Fruit fly (Drosophila melanogaster) whole organism, wandering third instar larva: ENCODE data around the gene CG32081.

Experiments
- CrebA ChIP-seq: fragments of 200-800 bp; sonication (Bioruptor generic); optimal IDR thresholded peaks from 2 replicates; lab custom pipeline; 2016; ENCODE audit warnings: missing biosample characterization, mild to moderate bottlenecking, missing genetic modification characterization, borderline replicate concordance
- Myc ChIP-seq: fragments of >200 bp; optimal IDR thresholded peaks from 2 replicates; lab custom pipeline; 2017
- OdsH ChIP-seq: fragments of 200-800 bp; sonication (Bioruptor generic); optimal IDR thresholded peaks from 2 replicates; lab custom pipeline; 2016; ENCODE audit warnings: missing biosample characterization, mild to moderate bottlenecking, missing genetic modification characterization
- br ChIP-seq: fragments of 200-800 bp; sonication (Bioruptor generic); optimal IDR thresholded peaks from 2 replicates; lab custom pipeline; 2016; ENCODE audit warnings: missing biosample characterization, missing genetic modification characterization
- dl ChIP-seq, 2 experiments: fragments of 175-275, 200-275 bp in 1 of 2; fragments of 200-275 bp in 1 of 2; sonication (Bioruptor generic); optimal IDR thresholded peaks; lab custom pipeline; 2018; ENCODE audit warnings: mild to moderate bottlenecking in 2 of 2, missing biosample characterization in 2 of 2, missing genetic modification characterization in 2 of 2, moderate library complexity in 2 of 2; ENCODE audit not compliant: partially characterized antibody in 2 of 2, insufficient read depth in 1 of 2
- fru ChIP-seq: fragments of 200-800 bp; sonication (Bioruptor generic); optimal IDR thresholded peaks from 3 replicates; lab custom pipeline; 2016; ENCODE audit warnings: missing biosample characterization, mild to moderate bottlenecking, missing genetic modification characterization
- jim ChIP-seq: fragments of 175-275, 200-325 bp; sonication (Bioruptor generic); optimal IDR thresholded peaks from 2 replicates; lab custom pipeline; 2016; ENCODE audit warnings: missing biosample characterization, mild to moderate bottlenecking, missing genetic modification characterization
- lola ChIP-seq: fragments of >200 bp; optimal IDR thresholded peaks from 2 replicates; lab custom pipeline; 2017; ENCODE audit warnings: missing biosample characterization, missing genetic modification characterization
- psq ChIP-seq: fragments of 200-800 bp; sonication (Bioruptor generic); optimal IDR thresholded peaks from 3 replicates; lab custom pipeline; 2017; ENCODE audit warnings: missing biosample characterization, mild to moderate bottlenecking, missing genetic modification characterization, moderate library complexity
- usp ChIP-seq: fragments of >200 bp; optimal IDR thresholded peaks from 2 replicates; lab custom pipeline; 2017; ENCODE audit warnings: missing biosample characterization, missing genetic modification characterization
- woc ChIP-seq: sonication (Bioruptor generic); optimal IDR thresholded peaks from 2 replicates; lab custom pipeline; 2016; ENCODE audit warnings: missing biosample characterization, mild to moderate bottlenecking, missing genetic modification characterization

- TF ChIP-seq jim (GFP tag; lab: Kevin White, UChicago) (no peak), Myc (no peak), lola (no peak), psq (GFP tag; lab: Kevin White, UChicago) (no peak), fru (GFP tag; lab: Kevin White, UChicago) (no peak), br (GFP tag; lab: Kevin White, UChicago) (no peak), usp (no peak), OdsH (GFP tag; lab: Kevin White, UChicago) (no peak), woc (GFP tag; lab: Kevin White, UChicago) (no peak), dl (GFP tag; optimal IDR thresholded peaks at IDR 0.05; lab: Kevin White, UChicago; ENCODE audit: insufficient read depth in 1 of 2, partially characterized antibody in 2 of 2) (no peak), CrebA (no peak)
Observed at dm6 chr3L:11002923-11003322, 24.5 kb upstream of the CG32081 start.
